Fruit fly (Drosophila melanogaster) Kc167 (cell line): Measurements from ENCODE around the gene RhoGAP16F.

Experiments used
- Myc ChIP-seq: fragments of >200 bp; optimal IDR thresholded peaks from 2 replicates; lab custom pipeline; 2017; ENCODE audit warnings: missing external identifiers
- Sin3A ChIP-seq: fragments of >200 bp; optimal IDR thresholded peaks from 2 replicates; lab custom pipeline; 2018; ENCODE audit warnings: missing external identifiers
- h ChIP-seq: fragments of >200 bp; optimal IDR thresholded peaks from 3 replicates; lab custom pipeline; 2018; ENCODE audit warnings: missing external identifiers
- psq ChIP-seq: fragments of >200 bp; optimal IDR thresholded peaks from 2 replicates; lab custom pipeline; 2017; ENCODE audit warnings: missing external identifiers
- ttk ChIP-seq: sonication (Bioruptor generic); optimal IDR thresholded peaks from 2 replicates; lab custom pipeline; 2017; ENCODE audit warnings: missing external identifiers

- TF ChIP-seq psq (lab: Kevin White, UChicago) (no peak), ttk (no peak), h (lab: Kevin White, UChicago) (no peak), Sin3A (lab: Kevin White, UChicago) (no peak), Myc (lab: Kevin White, UChicago) (no peak)
Measured at dm6 chrX:18139950-18140349, 47.0 kb downstream of the RhoGAP16F start.
